Fruit fly (Drosophila melanogaster): ENCODE measurements around the gene Apoltp.

dm6 chr2L:9685184-9685583 is 51.2 kb downstream of the Apoltp start:
- TF ChIP-seq CG8478 (optimal IDR thresholded peaks at IDR 0.05) = no peak
- no peak for TF ChIP-seq CTCF (optimal IDR thresholded peaks at IDR 0.05)
